Fruit fly (Drosophila melanogaster) whole organism, embryonic: ENCODE results near the gene CG31717.
A peak's percentile ranks its signal among the peaks of the same experiment; 100 is the strongest.

Source experiments
- BEAF-32 ChIP-seq: fragments of 200-800 bp; sonication (Bioruptor generic); optimal IDR thresholded peaks from 3 replicates; lab custom pipeline; 2017; ENCODE audit warnings: missing biosample characterization, missing genetic modification characterization, mild to moderate bottlenecking, moderate library complexity, missing genetic modification reagents
- CG11093 ChIP-seq: fragments of 200-800 bp; sonication (Bioruptor generic); IDR thresholded peaks from 3 replicates; pipeline ENCODE4 v1.3.6; 2022; ENCODE audit warnings: missing biosample characterization, missing genetic modification characterization
- CG3838 ChIP-seq: fragments of 200-800 bp; sonication (Bioruptor generic); optimal IDR thresholded peaks from 3 replicates; lab custom pipeline; 2016; ENCODE audit warnings: missing biosample characterization, missing genetic modification characterization
- CG9437 ChIP-seq: fragments of 200-800 bp; sonication (Bioruptor generic); optimal IDR thresholded peaks from 2 replicates; lab custom pipeline; 2018; ENCODE audit warnings: missing biosample characterization, mild to moderate bottlenecking, missing genetic modification characterization
- Max ChIP-seq: fragments of 200-800 bp; sonication (Bioruptor generic); optimal IDR thresholded peaks from 2 replicates; lab custom pipeline; 2016; ENCODE audit warnings: missing biosample characterization, mild to moderate bottlenecking, missing genetic modification characterization

dm6 chr2L:10260750-10261493, 10.4 kb downstream of the CG31717 start, which contains the start of gene Pten:
- TF ChIP-seq BEAF-32 (GFP tag; lab: Kevin White, UChicago) (peak; percentile 88), CG3838 (GFP tag; lab: Kevin White, UChicago) (no peak), Max (GFP tag; lab: Kevin White, UChicago) (peak; percentile 79), CG9437 (GFP tag; lab: Kevin White, UChicago) (peak; percentile 25), CG11093 (GFP tag; lab: Robert Waterston, UW) (no peak; the same call in 2 of the 3 replicates)
